Worm (Caenorhabditis elegans) whole organism, young adult: ENCODE results near the gene srj-54.
A peak's percentile ranks its signal among the peaks of the same experiment; 100 is the strongest.

Source experiments
- B0261.1 ChIP-seq: sonication (generic microtip); optimal IDR thresholded peaks from 2 replicates; lab custom pipeline; 2016; ENCODE audit warnings: mild to moderate bottlenecking, missing genetic modification characterization, moderate library complexity, missing compliant biosample characterization
- F10E7.11 ChIP-seq: sonication (generic microtip); optimal IDR thresholded peaks from 2 replicates; lab custom pipeline; 2017; ENCODE audit warnings: mild to moderate bottlenecking, missing genetic modification characterization, moderate library complexity, missing compliant biosample characterization
- F52B5.7 ChIP-seq: sonication (generic microtip); optimal IDR thresholded peaks from 2 replicates; lab custom pipeline; 2016; ENCODE audit warnings: mild to moderate bottlenecking, missing genetic modification characterization, missing compliant biosample characterization
- Y53F4B.3 ChIP-seq: fragments of 200-800 bp; sonication (Bioruptor generic); IDR thresholded peaks from 2 replicates; pipeline ENCODE4 v1.3.6; 2022; ENCODE audit warnings: missing genetic modification reagents, missing genetic modification characterization, missing compliant biosample characterization
- Y67H2A.10 ChIP-seq: fragments of 200-800 bp; sonication (Bioruptor generic); conservative IDR thresholded peaks from 2 replicates; pipeline ENCODE4 v1.3.6; 2022; ENCODE audit warnings: missing genetic modification reagents, missing genetic modification characterization, missing compliant biosample characterization
- Y95B8A.8 ChIP-seq: fragments of 200-800 bp; sonication (Bioruptor generic); IDR thresholded peaks from 2 replicates; pipeline ENCODE4 v1.3.6; 2022; ENCODE audit warnings: missing genetic modification reagents, missing genetic modification characterization, missing compliant biosample characterization
- aptf-3 ChIP-seq: fragments of 200-800 bp; sonication (Bioruptor generic); IDR thresholded peaks from 2 replicates; pipeline ENCODE4 v1.3.6; 2022; ENCODE audit warnings: missing genetic modification characterization, missing compliant biosample characterization
- athp-1 ChIP-seq: sonication (generic microtip); optimal IDR thresholded peaks from 2 replicates; lab custom pipeline; 2017; ENCODE audit warnings: mild to moderate bottlenecking, missing genetic modification characterization, missing compliant biosample characterization
- ccch-3 ChIP-seq: fragments of 200-800 bp; sonication (Bioruptor generic); optimal IDR thresholded peaks from 2 replicates; lab custom pipeline; 2018; ENCODE audit warnings: mild to moderate bottlenecking, missing genetic modification characterization, missing compliant biosample characterization
- ceh-100 ChIP-seq: fragments of 200-800 bp; sonication (Bioruptor generic); IDR thresholded peaks from 2 replicates; pipeline ENCODE4 v1.3.6; 2022; ENCODE audit warnings: missing genetic modification reagents, missing genetic modification characterization, missing compliant biosample characterization
- ceh-27 ChIP-seq: fragments of 200-800 bp; sonication (Bioruptor generic); optimal IDR thresholded peaks from 2 replicates; lab custom pipeline; 2018; ENCODE audit warnings: mild to moderate bottlenecking, missing genetic modification characterization, moderate library complexity, missing compliant biosample characterization
- ceh-91 ChIP-seq: fragments of 200-800 bp; sonication (Bioruptor generic); IDR thresholded peaks from 2 replicates; pipeline ENCODE4 v1.3.6; 2022; ENCODE audit warnings: missing genetic modification reagents, missing genetic modification characterization, missing compliant biosample characterization
- dox-1 ChIP-seq: fragments of 200-800 bp; sonication (Bioruptor generic); IDR thresholded peaks from 2 replicates; pipeline ENCODE4 v1.3.6; 2022; ENCODE audit warnings: missing genetic modification reagents, missing genetic modification characterization, missing compliant biosample characterization
- dpl-1 ChIP-seq: fragments of 150-350 bp; optimal IDR thresholded peaks from 2 replicates; lab custom pipeline; 2014; ENCODE audit warnings: missing biosample characterization, missing genetic modification reagents, missing genetic modification characterization
- efl-1 ChIP-seq: fragments of 150-350 bp; optimal IDR thresholded peaks from 2 replicates; lab custom pipeline; 2014; ENCODE audit warnings: missing biosample characterization, missing genetic modification reagents, missing genetic modification characterization
- ekl-4 ChIP-seq: fragments of 200-800 bp; sonication (Bioruptor generic); IDR thresholded peaks from 2 replicates; pipeline ENCODE4 v1.3.6; 2022; ENCODE audit warnings: missing genetic modification reagents, missing genetic modification characterization, missing compliant biosample characterization
- him-1 ChIP-seq: sonication (generic microtip); optimal IDR thresholded peaks from 2 replicates; lab custom pipeline; 2016; ENCODE audit warnings: missing genotype, missing genetic modification reagents, missing genetic modification characterization, missing compliant biosample characterization
- hlh-12 ChIP-seq: sonication (generic microtip); optimal IDR thresholded peaks from 2 replicates; lab custom pipeline; 2016; ENCODE audit warnings: missing genetic modification characterization, missing compliant biosample characterization
- hmg-1.2 ChIP-seq: fragments of 200-800 bp; sonication (Bioruptor generic); IDR thresholded peaks from 2 replicates; pipeline ENCODE4 v1.3.6; 2022; ENCODE audit warnings: missing genetic modification reagents, missing genetic modification characterization, missing compliant biosample characterization
- let-607 ChIP-seq, 2 experiments: fragments of 200-800 bp in 1 of 2; sonication (Bioruptor generic) in 1 of 2; sonication (generic microtip) in 1 of 2; optimal IDR thresholded peaks; 2 replicates each; lab custom pipeline; 2016 to 2018; ENCODE audit warnings: mild to moderate bottlenecking in 2 of 2, missing compliant biosample characterization in 2 of 2, missing genetic modification characterization in 2 of 2, moderate library complexity in 2 of 2, missing genotype in 1 of 2
- madf-3 ChIP-seq: fragments of 200-800 bp; sonication (Bioruptor generic); IDR thresholded peaks from 2 replicates; pipeline ENCODE4 v1.3.6; 2022; ENCODE audit warnings: missing genetic modification reagents, missing genetic modification characterization, missing compliant biosample characterization
- madf-8 ChIP-seq: fragments of 200-800 bp; sonication (Bioruptor generic); conservative IDR thresholded peaks from 2 replicates; pipeline ENCODE4 v1.3.6; 2022; ENCODE audit warnings: missing genetic modification reagents, missing genetic modification characterization, missing compliant biosample characterization
- mes-4 ChIP-seq: sonication (generic microtip); optimal IDR thresholded peaks from 2 replicates; lab custom pipeline; 2016; ENCODE audit warnings: missing genotype, missing genetic modification characterization, missing compliant biosample characterization
- nfya-2 ChIP-seq: fragments of 200-800 bp; sonication (Bioruptor generic); IDR thresholded peaks from 2 replicates; pipeline ENCODE4 v1.3.6; 2022; ENCODE audit warnings: missing genetic modification reagents, missing genetic modification characterization, missing compliant biosample characterization
- nhr-27 ChIP-seq: fragments of 200-800 bp; sonication (Bioruptor generic); optimal IDR thresholded peaks from 2 replicates; lab custom pipeline; 2018; ENCODE audit warnings: mild to moderate bottlenecking, missing genetic modification characterization, moderate library complexity, missing compliant biosample characterization
- nhr-80 ChIP-seq: sonication (generic microtip); optimal IDR thresholded peaks from 2 replicates; lab custom pipeline; 2016; ENCODE audit warnings: missing genetic modification characterization, missing compliant biosample characterization
- pha-4 ChIP-seq: fragments of 150-350 bp; sonication (generic microtip); optimal IDR thresholded peaks from 2 replicates; lab custom pipeline; 2014; ENCODE audit warnings: missing biosample characterization, missing genetic modification reagents, missing genetic modification characterization
- repo-1 ChIP-seq: sonication (generic microtip); optimal IDR thresholded peaks from 2 replicates; lab custom pipeline; 2017; ENCODE audit warnings: mild to moderate bottlenecking, missing genetic modification characterization, missing compliant biosample characterization
- sea-2 ChIP-seq: fragments of 200-800 bp; sonication (Bioruptor generic); IDR thresholded peaks from 2 replicates; pipeline ENCODE4 v1.3.6; 2022; ENCODE audit warnings: missing genetic modification characterization, missing compliant biosample characterization
- somi-1 ChIP-seq: fragments of 200-800 bp; sonication (Bioruptor generic); optimal IDR thresholded peaks from 2 replicates; lab custom pipeline; 2018; ENCODE audit warnings: mild to moderate bottlenecking, missing genetic modification characterization, missing compliant biosample characterization
- tlf-1 ChIP-seq: fragments of 200-800 bp; sonication (Bioruptor generic); optimal IDR thresholded peaks from 2 replicates; lab custom pipeline; 2018; ENCODE audit warnings: mild to moderate bottlenecking, missing genetic modification characterization, missing compliant biosample characterization
- unc-130 ChIP-seq: sonication (generic microtip); optimal IDR thresholded peaks from 2 replicates; lab custom pipeline; 2016; ENCODE audit warnings: missing genetic modification reagents, missing genetic modification characterization, missing compliant biosample characterization
- zfh-2 ChIP-seq: fragments of 200-800 bp; sonication (Bioruptor generic); conservative IDR thresholded peaks from 2 replicates; pipeline ENCODE4 v1.3.6; 2022; ENCODE audit warnings: missing genetic modification reagents, missing genetic modification characterization, missing compliant biosample characterization
- ztf-18 ChIP-seq: sonication (generic microtip); optimal IDR thresholded peaks from 2 replicates; lab custom pipeline; 2016; ENCODE audit warnings: missing genotype, mild to moderate bottlenecking, missing genetic modification characterization, missing compliant biosample characterization
- ztf-3 ChIP-seq: fragments of 200-800 bp; sonication (Bioruptor generic); optimal IDR thresholded peaks from 2 replicates; lab custom pipeline; 2018; ENCODE audit warnings: mild to moderate bottlenecking, missing genetic modification characterization, missing compliant biosample characterization

srj-54 gene

ce11 chrV:2863033-2863432, 3.4 kb upstream of the srj-54 start, which contains the start of gene srh-272:
TSS of gene srh-272 (plus strand) at chrV:2863333.
- TF ChIP-seq dox-1 (no peak), ceh-91 (GFP tag; lab: Robert Waterston, UW) (no peak)

ce11 chrV:2861505-2861904, 1.9 kb upstream of the srj-54 start, which contains the start of gene srh-270:
TSS of gene srh-270 (minus strand) at chrV:2861605.
- TF ChIP-seq repo-1 (tag; lab: Kevin White, UChicago) (no peak), ceh-27 (no peak), madf-8 (GFP tag; lab: Robert Waterston, UW) (no peak), nhr-80 (tag; lab: Kevin White, UChicago) (no peak), zfh-2 (GFP tag; lab: Robert Waterston, UW) (no peak), pha-4 (tag; lab: Kevin White, UChicago) (no peak), Y67H2A.10 (GFP tag; lab: Robert Waterston, UW) (no peak), athp-1 (tag; lab: Kevin White, UChicago) (no peak)

ce11 chrV:2857842-2858241, 1.8 kb downstream of the srj-54 start, which contains the start of gene srj-55:
TSS of gene srj-55 (minus strand) at chrV:2857942.
- no peak for TF ChIP-seq ekl-4

- TF ChIP-seq Y53F4B.3: no peak
- TF ChIP-seq madf-3 (GFP tag; lab: Robert Waterston, UW): no peak
- TF ChIP-seq ztf-3: no peak
- no peak for TF ChIP-seq him-1 (tag; lab: Kevin White, UChicago)
- no peak for TF ChIP-seq sea-2 (GFP tag; lab: Robert Waterston, UW)
- no peak for TF ChIP-seq efl-1 (GFP tag; lab: Kevin White, UChicago)
- no peak for TF ChIP-seq B0261.1 (tag; lab: Kevin White, UChicago)
- TF ChIP-seq unc-130 (GFP tag; lab: Kevin White, UChicago): no peak
- no peak for TF ChIP-seq nhr-27 (tag; lab: Kevin White, UChicago)
- TF ChIP-seq ceh-100 (GFP tag; lab: Robert Waterston, UW): no peak
- no peak for TF ChIP-seq hlh-12 (tag; lab: Kevin White, UChicago)
Observed at ce11 chrV:2855473-2855872, 4.2 kb downstream of the srj-54 start, which contains the start of gene srj-57. TSS of gene srj-57 (minus strand) at chrV:2855573.

- TF ChIP-seq unc-130 (GFP tag; lab: Kevin White, UChicago): no peak
- no peak for TF ChIP-seq mes-4 (tag; lab: Kevin White, UChicago)
- TF ChIP-seq nhr-80 (tag; lab: Kevin White, UChicago): peak; percentile 48
- TF ChIP-seq tlf-1: no peak
- no peak for TF ChIP-seq hmg-1.2
- TF ChIP-seq, all 124 proteins: peak for 1
Observed at ce11 chrV:2849071-2849470, 10.6 kb downstream of the srj-54 start, which contains the start of gene ugt-53. TSS of gene ugt-53 (plus strand) at chrV:2849343.

- no peak for TF ChIP-seq ztf-18
- TF ChIP-seq F10E7.11 (tag; lab: Kevin White, UChicago): no peak
- no peak for TF ChIP-seq hmg-1.2
- no peak for TF ChIP-seq madf-8 (GFP tag; lab: Robert Waterston, UW)
Observed at ce11 chrV:2848290-2848937, 11.2 kb downstream of the srj-54 start, which contains the start of gene srj-49. TSS of gene srj-49 (minus strand) at chrV:2848340.

ce11 chrV:2845771-2846170, 13.9 kb downstream of the srj-54 start, which contains the start of gene srj-44:
TSS of gene srj-44 (minus strand) at chrV:2845871.
- no peak for TF ChIP-seq aptf-3
- no peak for TF ChIP-seq let-607 (tag; optimal IDR thresholded peaks at IDR 0.05; lab: Kevin White, UChicago)
- TF ChIP-seq ztf-18: no peak
- no peak for TF ChIP-seq tlf-1
- TF ChIP-seq zfh-2 (GFP tag; lab: Robert Waterston, UW): no peak
- no peak for TF ChIP-seq ekl-4
- no peak for TF ChIP-seq sea-2 (GFP tag; lab: Robert Waterston, UW)
- no peak for TF ChIP-seq nfya-2
- TF ChIP-seq madf-3 (GFP tag; lab: Robert Waterston, UW): no peak
- no peak for TF ChIP-seq ccch-3 (GFP tag; lab: Kevin White, UChicago)
- TF ChIP-seq nhr-80 (tag; lab: Kevin White, UChicago): no peak
- no peak for TF ChIP-seq Y67H2A.10 (GFP tag; lab: Robert Waterston, UW)
- no peak for TF ChIP-seq somi-1
- no peak for TF ChIP-seq dpl-1 (GFP tag; lab: Kevin White, UChicago)
- TF ChIP-seq Y95B8A.8 (GFP tag; lab: Robert Waterston, UW): no peak
- no peak for TF ChIP-seq F52B5.7 (tag; lab: Kevin White, UChicago)
